Worm (Caenorhabditis elegans): ENCODE results near the gene fbxa-144.

The fbxa-144 gene

DNA sequence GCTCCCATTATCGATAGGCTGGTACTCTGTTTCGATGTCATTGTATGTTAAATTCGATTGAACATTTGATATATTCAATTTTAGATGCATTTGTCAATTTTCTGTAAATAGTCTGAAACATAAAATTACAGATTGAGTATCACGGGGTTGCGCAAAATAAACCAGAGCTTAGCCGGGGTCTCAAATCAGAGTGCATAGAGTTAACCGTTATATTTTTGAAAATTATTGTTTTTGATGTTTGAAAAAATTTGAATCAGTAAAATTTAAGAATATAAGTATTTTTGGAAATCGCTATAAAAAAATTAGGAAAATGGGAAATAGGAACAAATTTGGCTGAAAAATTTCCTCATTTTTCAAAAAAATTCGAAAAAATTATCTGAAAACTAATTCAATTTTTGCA lies 27.0 kb upstream of the fbxa-144 start, which contains the start of gene F10A3.17:
F10A3.17 (minus strand) TSS at position 101 of the 400 bp plus-strand sequence.
- no peak for TF ChIP-seq ceh-16 (tag; optimal IDR thresholded peaks at IDR 0.05)
- no peak for TF ChIP-seq nhr-237 (tag; optimal IDR thresholded peaks at IDR 0.05)
- TF ChIP-seq hmg-11 (tag; optimal IDR thresholded peaks at IDR 0.05), result no peak
- TF ChIP-seq fos-1 (tag; optimal IDR thresholded peaks at IDR 0.05), result no peak
- no peak for TF ChIP-seq lin-15B (tag; optimal IDR thresholded peaks at IDR 0.05)
- no peak for TF ChIP-seq pha-4 (tag; optimal IDR thresholded peaks at IDR 0.05)
- no peak for TF ChIP-seq nhr-25 (tag; optimal IDR thresholded peaks at IDR 0.05)
- no peak for TF ChIP-seq nhr-77 (tag; optimal IDR thresholded peaks at IDR 0.05)
- TF ChIP-seq mdl-1 (tag; optimal IDR thresholded peaks at IDR 0.05), result no peak
- no peak for TF ChIP-seq elt-2 (tag; optimal IDR thresholded peaks at IDR 0.05)
- TF ChIP-seq ceh-82 (tag; optimal IDR thresholded peaks at IDR 0.05), result no peak
- no peak for TF ChIP-seq ceh-28 (tag; optimal IDR thresholded peaks at IDR 0.05)
- TF ChIP-seq nfya-1 (tag; optimal IDR thresholded peaks at IDR 0.05; ENCODE audit: insufficient read depth), result no peak
- TF ChIP-seq aly-2 (tag; optimal IDR thresholded peaks at IDR 0.05), result no peak
- no peak for TF ChIP-seq daf-12 (tag; optimal IDR thresholded peaks at IDR 0.05)
- TF ChIP-seq zag-1 (tag; optimal IDR thresholded peaks at IDR 0.05), result no peak
- no peak for TF ChIP-seq ztf-11 (tag; optimal IDR thresholded peaks at IDR 0.05)

DNA sequence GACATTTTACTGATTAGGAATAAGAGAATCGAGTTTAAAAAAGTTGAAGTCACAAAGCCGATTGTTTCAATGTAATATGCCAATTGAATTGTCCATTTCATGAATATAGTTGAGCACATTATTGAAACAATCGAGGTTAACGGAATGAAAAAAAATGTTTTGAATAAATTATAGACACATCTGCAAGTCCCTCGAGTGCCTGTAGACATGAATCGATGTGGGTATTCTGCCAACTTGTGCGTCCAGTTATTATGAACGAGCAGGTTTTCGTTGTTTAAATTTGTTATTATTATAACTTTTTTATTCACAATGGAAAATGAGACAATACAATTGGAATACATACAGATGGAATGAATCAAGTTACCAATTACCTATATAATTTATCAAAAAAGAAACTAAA lies 25.8 kb upstream of the fbxa-144 start, which contains the start of gene str-99:
str-99 (minus strand) TSS at position 101 of the 400 bp plus-strand sequence.
- TF ChIP-seq R02D3.7 (tag; optimal IDR thresholded peaks at IDR 0.05) (no peak), lin-15B (tag; optimal IDR thresholded peaks at IDR 0.05) (no peak), nhr-237 (tag; optimal IDR thresholded peaks at IDR 0.05) (no peak), skn-1 (tag; optimal IDR thresholded peaks at IDR 0.05) (no peak), ceh-9 (tag; optimal IDR thresholded peaks at IDR 0.05) (no peak), mdl-1 (tag; optimal IDR thresholded peaks at IDR 0.05) (no peak), ceh-16 (tag; optimal IDR thresholded peaks at IDR 0.05) (no peak), tbx-2 (tag; optimal IDR thresholded peaks at IDR 0.05) (no peak), jun-1 (tag; optimal IDR thresholded peaks at IDR 0.05) (no peak), nhr-11 (tag; optimal IDR thresholded peaks at IDR 0.05) (no peak), nfya-1 (tag; optimal IDR thresholded peaks at IDR 0.05; ENCODE audit: insufficient read depth) (no peak), lsy-12 (tag; optimal IDR thresholded peaks at IDR 0.05) (no peak), fkh-2 (tag; optimal IDR thresholded peaks at IDR 0.05) (no peak), ama-1 (optimal IDR thresholded peaks at IDR 0.05) (no peak)

DNA sequence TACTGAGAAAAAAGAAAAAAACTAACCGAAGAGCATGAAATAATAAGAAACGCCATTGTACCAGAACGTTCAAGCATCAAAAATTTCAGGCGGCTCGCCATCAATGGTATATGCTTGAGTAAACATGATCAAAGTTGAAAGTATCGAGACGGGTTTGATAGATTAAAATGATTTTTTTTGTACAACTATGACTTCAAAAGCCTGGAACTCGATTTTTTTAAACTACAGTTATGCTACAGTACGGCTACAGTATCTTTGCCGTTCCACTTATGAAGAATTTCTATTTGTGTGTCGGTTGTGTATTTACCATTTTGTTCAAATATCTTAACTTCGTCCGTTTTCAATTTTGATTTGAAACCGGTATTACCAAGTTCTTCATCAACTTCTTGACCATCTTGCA lies 22.5 kb upstream of the fbxa-144 start, which contains the start of gene str-97:
str-97 (minus strand) TSS at position 101 of the 400 bp plus-strand sequence.
- TF ChIP-seq jun-1 (tag; optimal IDR thresholded peaks at IDR 0.05) (no peak), nhr-67 (tag; optimal IDR thresholded peaks at IDR 0.05) (no peak), eor-1 (tag; optimal IDR thresholded peaks at IDR 0.05) (no peak), daf-12 (tag; optimal IDR thresholded peaks at IDR 0.05) (no peak), nhr-43 (tag; optimal IDR thresholded peaks at IDR 0.05; ENCODE audit: poor library complexity, severe bottlenecking) (no peak), R02D3.7 (tag; optimal IDR thresholded peaks at IDR 0.05) (no peak), elt-1 (tag; optimal IDR thresholded peaks at IDR 0.05) (no peak), hmg-11 (tag; optimal IDR thresholded peaks at IDR 0.05) (no peak), lin-39 (tag; optimal IDR thresholded peaks at IDR 0.05) (no peak), mml-1 (tag; optimal IDR thresholded peaks at IDR 0.05) (no peak), egl-5 (tag; optimal IDR thresholded peaks at IDR 0.05) (no peak)

DNA sequence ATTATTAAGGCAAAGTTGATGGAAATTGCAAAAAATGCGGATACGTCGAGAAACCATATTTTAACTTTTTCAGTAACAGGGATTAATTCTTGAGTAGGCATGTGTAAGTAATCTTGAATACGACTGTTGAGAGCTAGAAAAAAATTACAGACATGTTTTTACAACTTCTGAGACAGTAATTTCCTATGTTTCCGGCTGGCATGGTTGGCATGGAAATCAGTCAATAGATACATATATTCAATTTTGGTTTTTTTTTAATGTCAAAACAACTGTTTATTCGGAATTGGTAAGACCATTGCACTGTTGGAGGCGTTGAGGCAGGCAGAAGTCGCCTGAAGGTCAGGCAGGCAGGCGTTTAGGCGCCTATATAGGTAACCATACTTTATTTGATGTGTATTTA lies 20.8 kb upstream of the fbxa-144 start, which contains the start of gene str-254:
str-254 (minus strand) TSS at position 101 of the 400 bp plus-strand sequence.
- TF ChIP-seq nhr-77 (tag; optimal IDR thresholded peaks at IDR 0.05) (no peak), ceh-16 (tag; optimal IDR thresholded peaks at IDR 0.05) (no peak), jun-1 (tag; optimal IDR thresholded peaks at IDR 0.05) (no peak), daf-12 (tag; optimal IDR thresholded peaks at IDR 0.05) (no peak), zag-1 (tag; optimal IDR thresholded peaks at IDR 0.05) (no peak), unc-39 (tag; optimal IDR thresholded peaks at IDR 0.05) (no peak), hmg-11 (tag; optimal IDR thresholded peaks at IDR 0.05) (no peak), egl-27 (tag; optimal IDR thresholded peaks at IDR 0.05) (no peak), lin-39 (tag; optimal IDR thresholded peaks at IDR 0.05) (no peak), ztf-4 (tag; optimal IDR thresholded peaks at IDR 0.05) (no peak), fkh-2 (tag; optimal IDR thresholded peaks at IDR 0.05) (no peak), ztf-11 (tag; optimal IDR thresholded peaks at IDR 0.05) (no peak), sea-2 (GFP tag; optimal IDR thresholded peaks at IDR 0.05) (no peak), nhr-43 (tag; optimal IDR thresholded peaks at IDR 0.05; ENCODE audit: poor library complexity, severe bottlenecking) (no peak), fos-1 (tag; optimal IDR thresholded peaks at IDR 0.05) (no peak)

Data from whole organism, L3 larva.